Worm (Caenorhabditis elegans) whole organism, L3 larva: Measurements from ENCODE around the gene C27F2.6.

Experiments used
- R02D3.7 ChIP-seq: fragments of 150-350 bp; optimal IDR thresholded peaks from 2 replicates; lab custom pipeline; 2014; ENCODE audit warnings: missing biosample characterization, missing genetic modification characterization
- ZK546.5 ChIP-seq: sonication (generic microtip); optimal IDR thresholded peaks from 2 replicates; lab custom pipeline; 2017; ENCODE audit warnings: missing biosample characterization, missing genetic modification characterization
- aly-2 ChIP-seq: fragments of 150-350 bp; optimal IDR thresholded peaks from 2 replicates; lab custom pipeline; 2014; ENCODE audit warnings: missing biosample characterization, missing genetic modification characterization
- ama-1 ChIP-seq: fragments of 150-350 bp; optimal IDR thresholded peaks from 2 replicates; lab custom pipeline; 2018
- ceh-16 ChIP-seq: sonication (generic microtip); optimal IDR thresholded peaks from 2 replicates; lab custom pipeline; 2017; ENCODE audit warnings: missing biosample characterization, missing genetic modification characterization
- ceh-28 ChIP-seq: fragments of 150-350 bp; optimal IDR thresholded peaks from 2 replicates; lab custom pipeline; 2014; ENCODE audit warnings: missing biosample characterization, missing genetic modification reagents, missing genetic modification characterization
- ceh-82 ChIP-seq: fragments of 150-350 bp; optimal IDR thresholded peaks from 2 replicates; lab custom pipeline; 2014; ENCODE audit warnings: missing biosample characterization, missing genetic modification characterization
- ceh-9 ChIP-seq: sonication (generic microtip); optimal IDR thresholded peaks from 2 replicates; lab custom pipeline; 2018; ENCODE audit warnings: missing biosample characterization, missing genetic modification characterization
- daf-12 ChIP-seq: fragments of 150-350 bp; optimal IDR thresholded peaks from 2 replicates; lab custom pipeline; 2014; ENCODE audit warnings: missing biosample characterization, missing genetic modification reagents, missing genetic modification characterization
- egl-27 ChIP-seq: sonication (generic microtip); optimal IDR thresholded peaks from 4 replicates; lab custom pipeline; 2017; ENCODE audit warnings: missing biosample characterization, missing genetic modification reagents, missing genetic modification characterization
- egl-5 ChIP-seq: fragments of 150-350 bp; optimal IDR thresholded peaks from 2 replicates; lab custom pipeline; 2017; ENCODE audit warnings: missing biosample characterization, missing genetic modification reagents, missing genetic modification characterization, inconsistent platforms
- elt-1 ChIP-seq: fragments of 150-350 bp; optimal IDR thresholded peaks from 2 replicates; lab custom pipeline; 2014; ENCODE audit warnings: missing biosample characterization, missing genetic modification characterization
- elt-2 ChIP-seq: sonication (generic microtip); optimal IDR thresholded peaks from 2 replicates; lab custom pipeline; 2016; ENCODE audit warnings: missing genetic modification reagents, mild to moderate bottlenecking, missing genetic modification characterization, missing compliant biosample characterization
- elt-3 ChIP-seq, 3 experiments: fragments of 150-350 bp in 1 of 3; sonication (generic microtip) in 2 of 3; optimal IDR thresholded peaks; 2 replicates in 2 of 3; 4 replicates in 1 of 3; lab custom pipeline; 2014 to 2017; ENCODE audit warnings: missing biosample characterization in 3 of 3, missing genetic modification characterization in 3 of 3
- eor-1 ChIP-seq, 2 experiments: fragments of 150-350 bp; optimal IDR thresholded peaks; 2 replicates each; lab custom pipeline; 2014 to 2018; ENCODE audit warnings: missing biosample characterization in 2 of 2, missing genetic modification characterization in 2 of 2
- fkh-10 ChIP-seq: sonication (generic microtip); optimal IDR thresholded peaks from 2 replicates; lab custom pipeline; 2017; ENCODE audit warnings: missing biosample characterization, missing genetic modification reagents, missing genetic modification characterization
- fkh-2 ChIP-seq: fragments of 150-350 bp; optimal IDR thresholded peaks from 2 replicates; lab custom pipeline; 2014; ENCODE audit warnings: missing biosample characterization, missing genetic modification reagents, missing genetic modification characterization
- fos-1 ChIP-seq: fragments of 150-350 bp; optimal IDR thresholded peaks from 2 replicates; lab custom pipeline; 2014; ENCODE audit warnings: missing biosample characterization, missing genetic modification characterization
- hmg-11 ChIP-seq: sonication (generic microtip); optimal IDR thresholded peaks from 2 replicates; lab custom pipeline; 2016; ENCODE audit warnings: missing genetic modification characterization, missing compliant biosample characterization
- jun-1 ChIP-seq: fragments of 150-350 bp; optimal IDR thresholded peaks from 2 replicates; lab custom pipeline; 2014; ENCODE audit warnings: missing biosample characterization, missing genetic modification reagents, missing genetic modification characterization
- lin-15B ChIP-seq: fragments of 150-350 bp; optimal IDR thresholded peaks from 2 replicates; lab custom pipeline; 2014; ENCODE audit warnings: missing biosample characterization, missing genetic modification characterization
- lin-39 ChIP-seq: fragments of 150-350 bp; optimal IDR thresholded peaks from 2 replicates; lab custom pipeline; 2018; ENCODE audit warnings: missing biosample characterization, missing genetic modification reagents, missing genetic modification characterization
- lsy-12 ChIP-seq: sonication (generic microtip); optimal IDR thresholded peaks from 2 replicates; lab custom pipeline; 2016; ENCODE audit warnings: mild to moderate bottlenecking, missing genetic modification characterization, missing compliant biosample characterization
- mdl-1 ChIP-seq: fragments of 150-350 bp; optimal IDR thresholded peaks from 2 replicates; lab custom pipeline; 2014; ENCODE audit warnings: missing biosample characterization, missing genetic modification characterization
- mml-1 ChIP-seq: fragments of 150-350 bp; sonication (generic microtip); optimal IDR thresholded peaks from 3 replicates; lab custom pipeline; 2014; ENCODE audit warnings: missing biosample characterization, missing genetic modification characterization
- nfya-1 ChIP-seq: sonication (generic microtip); optimal IDR thresholded peaks from 2 replicates; lab custom pipeline; 2017; ENCODE audit warnings: missing genetic modification characterization, mild to moderate bottlenecking, missing compliant biosample characterization, antibody characterized with exemption, moderate library complexity; ENCODE audit not compliant: insufficient read depth
- nhr-11 ChIP-seq: fragments of 150-350 bp; optimal IDR thresholded peaks from 2 replicates; lab custom pipeline; 2014; ENCODE audit warnings: missing biosample characterization, missing genetic modification characterization
- nhr-12 ChIP-seq: fragments of 150-350 bp; optimal IDR thresholded peaks from 2 replicates; lab custom pipeline; 2014; ENCODE audit warnings: missing biosample characterization, missing genetic modification characterization
- nhr-23 ChIP-seq: fragments of 150-350 bp; optimal IDR thresholded peaks from 2 replicates; lab custom pipeline; 2014; ENCODE audit warnings: missing biosample characterization, missing genetic modification reagents, missing genetic modification characterization
- nhr-237 ChIP-seq: fragments of 150-350 bp; optimal IDR thresholded peaks from 2 replicates; lab custom pipeline; 2014; ENCODE audit warnings: missing biosample characterization, missing genetic modification characterization
- nhr-25 ChIP-seq: sonication (generic microtip); optimal IDR thresholded peaks from 2 replicates; lab custom pipeline; 2017; ENCODE audit warnings: missing biosample characterization, missing genetic modification characterization
- nhr-28 ChIP-seq: fragments of 150-350 bp; optimal IDR thresholded peaks from 2 replicates; lab custom pipeline; 2014; ENCODE audit warnings: missing biosample characterization, missing genetic modification characterization
- nhr-43 ChIP-seq: sonication (generic microtip); optimal IDR thresholded peaks from 2 replicates; lab custom pipeline; 2016; ENCODE audit warnings: mild to moderate bottlenecking, missing genetic modification characterization, missing compliant biosample characterization; ENCODE audit not compliant: poor library complexity, severe bottlenecking
- nhr-67 ChIP-seq: fragments of 150-350 bp; optimal IDR thresholded peaks from 2 replicates; lab custom pipeline; 2014; ENCODE audit warnings: missing biosample characterization, missing genetic modification characterization
- nhr-76 ChIP-seq: fragments of 150-350 bp; sonication (generic microtip); optimal IDR thresholded peaks from 5 replicates; lab custom pipeline; 2014; ENCODE audit warnings: missing biosample characterization, missing genetic modification characterization
- nhr-77 ChIP-seq: fragments of 150-350 bp; optimal IDR thresholded peaks from 2 replicates; lab custom pipeline; 2014; ENCODE audit warnings: missing biosample characterization, missing genetic modification characterization
- pha-4 ChIP-seq: fragments of 150-350 bp; optimal IDR thresholded peaks from 2 replicates; lab custom pipeline; 2014; ENCODE audit warnings: missing biosample characterization, missing genetic modification reagents, missing genetic modification characterization
- pqm-1 ChIP-seq: fragments of 150-350 bp; optimal IDR thresholded peaks from 2 replicates; lab custom pipeline; 2017; ENCODE audit warnings: missing biosample characterization, missing genetic modification characterization, inconsistent platforms
- sea-2 ChIP-seq: fragments of 150-350 bp; sonication (generic microtip); optimal IDR thresholded peaks from 4 replicates; lab custom pipeline; 2014; ENCODE audit warnings: missing biosample characterization, missing genetic modification reagents, missing genetic modification characterization
- skn-1 ChIP-seq: fragments of 150-350 bp; optimal IDR thresholded peaks from 2 replicates; lab custom pipeline; 2014; ENCODE audit warnings: missing biosample characterization, missing genetic modification characterization
- snpc-4 ChIP-seq: fragments of 150-350 bp; optimal IDR thresholded peaks from 2 replicates; lab custom pipeline; 2014; ENCODE audit warnings: missing biosample characterization, missing genetic modification characterization
- tbx-2 ChIP-seq: sonication (generic microtip); optimal IDR thresholded peaks from 2 replicates; lab custom pipeline; 2016; ENCODE audit warnings: mild to moderate bottlenecking, missing genetic modification characterization, missing compliant biosample characterization
- unc-39 ChIP-seq: sonication (generic microtip); optimal IDR thresholded peaks from 4 replicates; lab custom pipeline; 2017; ENCODE audit warnings: missing biosample characterization, missing genetic modification characterization
- unc-62 ChIP-seq: fragments of 150-350 bp; sonication (generic microtip); optimal IDR thresholded peaks from 4 replicates; lab custom pipeline; 2014; ENCODE audit warnings: missing biosample characterization, missing genetic modification reagents, missing genetic modification characterization
- zag-1 ChIP-seq: fragments of 150-350 bp; optimal IDR thresholded peaks from 2 replicates; lab custom pipeline; 2014; ENCODE audit warnings: missing biosample characterization, missing genetic modification characterization
- ztf-11 ChIP-seq: fragments of 150-350 bp; optimal IDR thresholded peaks from 2 replicates; lab custom pipeline; 2014; ENCODE audit warnings: missing biosample characterization, missing genetic modification characterization
- ztf-4 ChIP-seq: fragments of 150-350 bp; optimal IDR thresholded peaks from 2 replicates; lab custom pipeline; 2014; ENCODE audit warnings: missing biosample characterization, missing genetic modification characterization

The C27F2.6 gene

ce11 chrIII:4932203-4932699 lies 48.0 kb downstream of the C27F2.6 start, which contains the start of the genes C26E6.12 and eri-9:
Gene C26E6.12, minus strand, starts transcription at chrIII:4932253.
Gene eri-9, plus strand, starts transcription at chrIII:4932450.
- no peak for TF ChIP-seq snpc-4
- no peak for TF ChIP-seq lin-15B
- TF ChIP-seq daf-12 = no peak
- no peak for TF ChIP-seq sea-2
- TF ChIP-seq egl-27 (tag; lab: Kevin White, UChicago) = no peak
- no peak for TF ChIP-seq tbx-2
- TF ChIP-seq nhr-76 = no peak
- TF ChIP-seq aly-2 (tag; lab: Kevin White, UChicago) = no peak
- TF ChIP-seq elt-3 (tag; optimal IDR thresholded peaks at IDR 0.05; lab: Kevin White, UChicago) = no peak
- no peak for TF ChIP-seq egl-5 (tag; lab: Kevin White, UChicago)
- TF ChIP-seq eor-1 (tag; optimal IDR thresholded peaks at IDR 0.05; lab: Kevin White, UChicago) = no peak
- TF ChIP-seq nhr-25 = no peak
- no peak for TF ChIP-seq unc-39
- no peak for TF ChIP-seq nhr-28
- TF ChIP-seq fkh-10 (GFP tag; lab: Kevin White, UChicago) = no peak

- TF ChIP-seq zag-1 (tag; lab: Kevin White, UChicago) (no peak), nhr-237 (no peak), skn-1 (no peak), nhr-11 (no peak), ama-1 (lab: Kevin White, UChicago) (no peak), eor-1 (tag; optimal IDR thresholded peaks at IDR 0.05; lab: Kevin White, UChicago) (no peak), tbx-2 (no peak), nhr-23 (tag; lab: Kevin White, UChicago) (peak; percentile 88), sea-2 (no peak), unc-62 (GFP tag; lab: Kevin White, UChicago) (no peak), daf-12 (no peak), jun-1 (tag; lab: Kevin White, UChicago) (peak; percentile 16), unc-39 (no peak), nfya-1 (tag; lab: Kevin White, UChicago) (peak; percentile 72), pqm-1 (tag; lab: Kevin White, UChicago) (no peak), nhr-28 (no peak), aly-2 (tag; lab: Kevin White, UChicago) (no peak), egl-27 (tag; lab: Kevin White, UChicago) (no peak), ZK546.5 (no peak), ztf-4 (tag; lab: Kevin White, UChicago) (no peak), R02D3.7 (tag; lab: Kevin White, UChicago) (peak; percentile 44), snpc-4 (no peak), fkh-2 (no peak), ceh-28 (tag; lab: Kevin White, UChicago) (peak; percentile 3), elt-3 (tag; optimal IDR thresholded peaks at IDR 0.05; lab: Kevin White, UChicago) (no peak), fkh-10 (GFP tag; lab: Kevin White, UChicago) (no peak), nhr-43 (tag; lab: Kevin White, UChicago) (peak; percentile 89), nhr-12 (tag; lab: Kevin White, UChicago) (no peak), ceh-9 (tag; lab: Kevin White, UChicago) (no peak), mdl-1 (tag; lab: Kevin White, UChicago) (no peak), ceh-82 (tag; lab: Kevin White, UChicago) (no peak), pha-4 (tag; lab: Kevin White, UChicago) (peak; percentile 61), lin-39 (tag; lab: Kevin White, UChicago) (no peak), egl-5 (tag; lab: Kevin White, UChicago) (no peak), ceh-16 (no peak), lsy-12 (tag; lab: Kevin White, UChicago) (peak; percentile 32), nhr-67 (tag; lab: Kevin White, UChicago) (no peak), elt-2 (peak; percentile 30), lin-15B (peak; percentile 85), nhr-77 (tag; lab: Kevin White, UChicago) (no peak), nhr-76 (no peak), ztf-11 (tag; lab: Kevin White, UChicago) (no peak), nhr-25 (peak; percentile 60), mml-1 (no peak), hmg-11 (peak; percentile 55), fos-1 (tag; lab: Kevin White, UChicago) (no peak), elt-1 (tag; lab: Kevin White, UChicago) (no peak)
These were observed 50.0 kb downstream of the C27F2.6 start, which contains the start of gene set-2 for ce11 chrIII:4930154-4930679. Gene set-2, minus strand, starts transcription at chrIII:4930204.
